Worm (Caenorhabditis elegans) whole organism, late embryonic: ENCODE results near the gene C24B5.4.

Source experiments
- T23F11.4 ChIP-seq: fragments of 200-800 bp; sonication (Bioruptor generic); optimal IDR thresholded peaks from 2 replicates; lab custom pipeline; 2018; ENCODE audit warnings: mild to moderate bottlenecking, missing genetic modification characterization, missing compliant biosample characterization
- ahr-1 ChIP-seq: sonication (generic microtip); optimal IDR thresholded peaks from 2 replicates; lab custom pipeline; 2016; ENCODE audit warnings: missing genetic modification characterization, missing compliant biosample characterization
- ama-1 ChIP-seq: fragments of 150-350 bp; optimal IDR thresholded peaks from 2 replicates; lab custom pipeline; 2014
- ceh-48 ChIP-seq: sonication (generic microtip); optimal IDR thresholded peaks from 2 replicates; lab custom pipeline; 2016; ENCODE audit warnings: missing genetic modification characterization, inconsistent platforms, missing compliant biosample characterization
- dmd-4 ChIP-seq: sonication (generic microtip); optimal IDR thresholded peaks from 2 replicates; lab custom pipeline; 2016; ENCODE audit warnings: borderline replicate concordance, missing genetic modification characterization, missing compliant biosample characterization
- fkh-10 ChIP-seq: fragments of 150-350 bp; optimal IDR thresholded peaks from 2 replicates; lab custom pipeline; 2014; ENCODE audit warnings: missing biosample characterization, missing genetic modification reagents, missing genetic modification characterization
- fkh-6 ChIP-seq: sonication (generic microtip); optimal IDR thresholded peaks from 2 replicates; lab custom pipeline; 2016; ENCODE audit warnings: missing genetic modification characterization, missing compliant biosample characterization
- hlh-30 ChIP-seq: sonication (generic microtip); optimal IDR thresholded peaks from 2 replicates; lab custom pipeline; 2017; ENCODE audit warnings: antibody characterized with exemption, missing genetic modification characterization, missing compliant biosample characterization; ENCODE audit not compliant: insufficient read depth
- odd-2 ChIP-seq: sonication (generic microtip); optimal IDR thresholded peaks from 2 replicates; lab custom pipeline; 2017; ENCODE audit warnings: antibody characterized with exemption, mild to moderate bottlenecking, missing genetic modification characterization, missing compliant biosample characterization
- pax-1 ChIP-seq: fragments of 150-350 bp; optimal IDR thresholded peaks from 2 replicates; lab custom pipeline; 2014; ENCODE audit warnings: missing biosample characterization, missing genetic modification characterization
- pha-2 ChIP-seq: sonication (generic microtip); optimal IDR thresholded peaks from 2 replicates; lab custom pipeline; 2017; ENCODE audit warnings: mild to moderate bottlenecking, missing genetic modification characterization, missing compliant biosample characterization
- pqm-1 ChIP-seq: sonication (generic microtip); optimal IDR thresholded peaks from 2 replicates; lab custom pipeline; 2016; ENCODE audit warnings: missing genetic modification characterization, missing compliant biosample characterization
- ref-2 ChIP-seq: sonication (generic microtip); optimal IDR thresholded peaks from 2 replicates; lab custom pipeline; 2016; ENCODE audit warnings: missing genetic modification characterization, missing compliant biosample characterization
- tbx-2 ChIP-seq: sonication (generic microtip); optimal IDR thresholded peaks from 2 replicates; lab custom pipeline; 2016; ENCODE audit warnings: missing genetic modification characterization, missing compliant biosample characterization

- TF ChIP-seq odd-2 (tag; lab: Kevin White, UChicago) = no peak
- no peak for TF ChIP-seq ceh-48 (tag; lab: Kevin White, UChicago)
- TF ChIP-seq ama-1 = no peak
- no peak for TF ChIP-seq T23F11.4 (GFP tag; lab: Kevin White, UChicago)
- no peak for TF ChIP-seq pha-2 (tag; lab: Kevin White, UChicago)
- peak; percentile 22 for TF ChIP-seq tbx-2 (tag; lab: Kevin White, UChicago)
- TF ChIP-seq pqm-1 (tag; lab: Kevin White, UChicago) = no peak
- no peak for TF ChIP-seq fkh-6
- no peak for TF ChIP-seq dmd-4
- TF ChIP-seq ref-2 = no peak
- no peak for TF ChIP-seq pax-1 (tag; lab: Kevin White, UChicago)
- TF ChIP-seq fkh-10 = no peak
- TF ChIP-seq hlh-30 (tag; lab: Kevin White, UChicago) = no peak
- TF ChIP-seq ahr-1 (tag; lab: Kevin White, UChicago) = no peak
These were observed 15.4 kb upstream of the C24B5.4 start for ce11 chrV:9212499-9212898.
